Fruit fly (Drosophila melanogaster): ENCODE measurements around the gene CG33235.
A peak's percentile ranks its signal among the peaks of the same experiment; 100 is the strongest.

Gene CG33235

DNA sequence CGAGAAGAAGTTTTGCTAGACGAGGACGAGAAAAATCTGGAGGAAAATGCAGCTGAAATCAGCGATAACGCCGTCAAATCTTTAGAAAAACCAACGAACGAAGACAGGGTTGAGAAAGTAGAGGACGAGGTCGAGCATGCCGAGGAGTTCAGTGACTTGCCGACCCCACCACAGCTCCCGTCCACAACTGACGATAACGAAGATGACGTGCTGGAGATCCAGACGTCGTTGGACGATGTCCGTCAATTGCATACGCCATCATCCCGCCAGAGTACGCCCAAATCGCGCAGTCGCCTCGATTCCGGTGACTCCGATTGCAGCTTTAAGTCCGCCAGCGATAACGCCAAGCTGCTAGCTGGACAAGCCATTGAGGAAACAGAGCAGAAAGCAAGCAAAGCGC, 34.2 kb downstream of the CG33235 start:
- TF ChIP-seq noc (tag; optimal IDR thresholded peaks at IDR 0.05), result no peak

DNA sequence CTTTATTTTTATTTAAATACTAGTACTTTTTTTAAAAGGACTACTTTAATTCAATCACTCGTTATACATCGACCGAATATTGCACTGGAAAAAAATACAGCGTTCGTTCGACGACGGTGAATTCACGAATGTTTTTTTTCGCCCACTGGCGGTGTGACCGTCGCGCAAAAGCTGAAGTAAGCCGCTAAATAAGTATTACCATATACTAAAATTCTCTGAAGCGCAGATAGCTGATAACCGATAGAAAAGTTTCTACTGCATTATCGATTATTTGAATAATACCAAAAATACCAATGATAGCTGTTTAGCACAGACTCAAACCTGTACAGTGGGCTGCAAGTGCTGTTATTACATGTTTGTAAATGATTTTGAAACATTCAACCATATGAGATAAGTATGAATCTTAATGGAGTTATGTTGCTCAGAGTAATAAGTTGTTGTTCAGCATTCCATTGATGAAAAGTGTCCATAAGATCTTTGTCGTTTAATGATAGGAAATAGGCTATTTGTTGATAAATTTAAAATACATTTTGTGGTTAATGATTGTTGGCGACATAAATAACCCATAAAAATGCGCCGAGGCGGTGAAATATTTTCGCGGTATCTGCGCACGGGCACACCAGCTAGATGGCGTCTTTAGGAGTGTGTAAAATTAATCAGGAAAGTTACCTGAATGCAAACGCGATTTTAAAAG, 37.0 kb downstream of the CG33235 start, which contains the start of the genes Evi5 and HP5:
Gene Evi5 (minus strand): TSS at position 198 of the 694 bp plus-strand sequence.
Gene HP5 (plus strand): TSS at position 598 of the 694 bp plus-strand sequence.
- no peak for TF ChIP-seq noc (tag; optimal IDR thresholded peaks at IDR 0.05)

DNA sequence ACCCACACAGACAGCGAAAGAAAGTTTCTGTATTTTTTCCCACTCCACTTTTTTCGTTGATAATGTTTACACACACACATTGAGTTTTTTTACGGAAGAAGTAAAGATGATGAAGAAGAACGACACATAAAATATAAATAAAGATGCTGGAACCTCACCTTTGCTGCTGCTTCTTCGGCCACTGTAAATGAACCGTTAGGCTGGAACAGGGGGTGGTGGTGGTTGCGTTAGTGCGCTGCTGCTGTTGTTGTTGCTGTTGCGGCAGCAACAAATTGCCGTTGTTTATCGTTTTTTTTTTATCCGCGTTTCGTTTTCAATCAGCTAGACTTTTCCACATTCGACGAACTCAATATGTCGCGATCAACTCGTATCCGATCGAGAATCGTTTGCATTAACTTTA, 37.7 kb downstream of the CG33235 start:
- TF ChIP-seq noc (tag; optimal IDR thresholded peaks at IDR 0.05), result no peak

DNA sequence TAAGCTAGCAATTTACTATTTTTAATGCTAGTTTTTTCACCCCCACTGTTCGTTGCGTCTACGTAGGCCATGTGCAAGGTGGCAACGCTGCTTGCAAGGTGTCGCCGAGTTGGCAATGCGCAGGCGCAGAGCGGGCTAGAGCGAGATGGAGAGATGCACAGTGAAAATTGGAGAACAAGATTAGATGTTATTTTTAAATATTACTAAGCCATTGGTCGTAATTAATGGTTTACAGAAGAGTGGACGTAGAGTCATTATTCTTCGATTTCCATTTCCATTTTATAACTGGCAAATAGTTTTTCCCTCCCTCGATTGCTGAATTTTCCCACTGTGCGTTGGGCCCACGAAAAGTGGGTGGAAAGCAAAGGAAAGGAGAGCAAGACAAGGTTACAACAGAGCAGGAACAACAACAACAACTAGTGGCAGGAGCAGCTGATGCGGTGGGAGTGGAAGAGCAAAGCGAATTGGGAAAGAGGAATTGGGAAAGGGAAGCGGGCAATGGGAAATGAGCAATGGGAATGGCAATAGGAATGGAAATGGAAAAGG, 38.5 kb downstream of the CG33235 start:
- TF ChIP-seq noc (tag; optimal IDR thresholded peaks at IDR 0.05), result no peak

DNA sequence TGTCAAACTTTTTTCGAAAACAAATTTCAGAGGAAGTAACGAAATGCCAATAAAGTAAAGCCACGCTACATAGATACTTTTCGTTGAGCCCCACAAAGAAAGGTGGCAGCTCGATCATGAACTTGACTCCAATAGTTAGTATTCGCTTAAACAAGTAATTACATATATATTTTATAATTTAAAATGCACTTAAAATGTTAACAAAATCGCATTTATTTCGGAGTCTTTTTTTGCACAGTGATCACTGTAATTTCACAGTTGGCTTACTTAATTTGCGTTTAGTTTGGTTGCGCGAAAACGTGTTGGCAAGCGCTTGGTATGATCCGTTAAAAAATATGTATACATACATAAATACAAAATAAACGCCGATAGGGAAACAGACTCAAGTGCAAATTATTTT, 39.7 kb downstream of the CG33235 start:
- peak; percentile 25 for TF ChIP-seq noc (tag; optimal IDR thresholded peaks at IDR 0.05)

DNA sequence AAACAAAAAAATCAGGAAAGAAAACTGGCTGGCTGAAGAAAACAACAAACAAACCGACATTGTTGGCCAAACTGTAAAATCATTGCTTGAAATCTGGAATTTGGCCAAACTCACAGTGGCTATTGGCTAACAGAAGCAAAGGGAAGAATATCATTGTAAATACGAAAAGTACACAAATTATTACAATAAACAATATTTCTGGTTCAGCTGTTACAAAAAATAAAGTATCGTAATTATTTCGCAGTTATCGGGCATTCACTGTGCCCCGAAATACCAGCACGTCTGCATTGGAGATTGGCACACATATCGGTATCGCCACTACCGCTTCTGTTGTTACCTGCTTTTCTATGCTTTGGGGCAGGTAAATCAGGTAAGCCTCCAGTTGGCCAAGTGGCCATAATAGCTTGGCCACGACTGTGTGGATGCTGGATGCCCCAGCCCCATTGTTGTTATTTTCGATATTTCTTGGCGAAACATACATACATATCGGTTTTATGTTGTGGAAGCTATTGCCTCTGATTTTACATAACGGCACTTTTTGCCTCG, 40.3 kb downstream of the CG33235 start:
- TF ChIP-seq noc (tag; optimal IDR thresholded peaks at IDR 0.05), result peak; percentile 67

DNA sequence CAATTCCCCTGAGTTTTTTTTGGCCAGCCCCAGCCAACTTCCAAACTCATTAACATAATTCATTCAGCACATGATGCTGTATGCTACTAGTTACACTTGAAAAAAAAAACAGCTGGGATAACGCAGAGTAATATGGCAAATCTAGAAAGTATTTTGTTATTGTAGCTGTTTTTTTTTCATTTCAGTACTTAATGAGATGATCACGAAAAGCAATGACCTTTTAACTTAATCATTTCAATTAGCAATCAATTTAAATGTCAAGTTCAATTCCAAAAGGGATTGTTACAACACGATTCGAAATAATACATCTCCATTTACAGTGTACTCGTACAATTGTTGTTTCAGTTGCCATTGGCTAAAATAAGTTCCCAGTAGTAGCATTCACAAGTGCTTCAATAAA, 41.0 kb downstream of the CG33235 start:
- TF ChIP-seq noc (tag; optimal IDR thresholded peaks at IDR 0.05), result no peak

DNA sequence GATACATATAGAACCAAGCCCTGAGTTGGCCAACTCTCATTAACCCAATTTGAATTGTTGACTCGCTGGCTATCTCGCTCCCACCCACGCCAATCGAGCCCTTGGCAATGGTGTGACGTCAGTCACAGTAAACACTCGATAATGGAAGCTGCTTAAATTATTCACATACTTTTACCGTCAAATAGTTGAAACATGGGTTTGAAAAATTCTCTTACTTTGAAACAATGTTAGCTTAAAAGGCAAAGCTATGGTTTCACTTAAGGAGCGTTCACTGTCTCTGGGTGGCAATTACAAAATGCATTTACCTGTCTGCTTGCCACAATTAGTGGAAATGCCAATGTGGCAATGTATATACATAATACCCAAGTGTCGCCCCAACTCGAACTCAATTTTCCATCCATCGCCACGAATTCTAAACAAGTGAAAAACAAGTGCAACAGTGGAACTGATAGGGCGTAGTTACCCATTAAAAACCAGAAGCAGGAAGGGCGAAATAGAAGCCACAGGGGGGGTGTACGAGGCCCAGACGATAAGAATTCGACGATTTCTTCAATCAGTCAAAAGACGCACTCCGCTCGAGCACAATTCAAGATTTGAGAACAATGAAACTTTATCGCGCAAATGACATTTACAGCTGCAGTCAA, 41.8 kb downstream of the CG33235 start:
- TF ChIP-seq noc (tag; optimal IDR thresholded peaks at IDR 0.05), result peak; percentile 82

DNA sequence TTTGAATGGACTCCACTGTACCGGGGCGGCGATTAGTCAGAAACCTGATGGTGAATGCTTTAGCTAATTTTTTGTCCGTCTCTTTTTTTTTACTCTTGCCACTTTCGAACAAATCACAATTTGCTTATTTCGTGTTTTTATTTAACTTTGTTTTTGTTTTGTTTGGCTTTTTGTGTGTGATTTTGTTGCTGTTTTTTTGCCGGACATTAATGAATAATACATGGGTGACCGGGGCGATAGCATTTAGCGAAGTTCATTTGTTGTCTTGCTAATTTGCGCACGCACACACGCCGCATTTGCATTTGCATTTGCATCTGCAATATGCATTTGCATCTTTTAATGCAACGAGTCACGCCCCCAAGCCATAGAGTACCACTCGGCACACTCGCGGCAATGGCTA, 42.7 kb downstream of the CG33235 start:
- TF ChIP-seq noc (tag; optimal IDR thresholded peaks at IDR 0.05), result no peak

DNA sequence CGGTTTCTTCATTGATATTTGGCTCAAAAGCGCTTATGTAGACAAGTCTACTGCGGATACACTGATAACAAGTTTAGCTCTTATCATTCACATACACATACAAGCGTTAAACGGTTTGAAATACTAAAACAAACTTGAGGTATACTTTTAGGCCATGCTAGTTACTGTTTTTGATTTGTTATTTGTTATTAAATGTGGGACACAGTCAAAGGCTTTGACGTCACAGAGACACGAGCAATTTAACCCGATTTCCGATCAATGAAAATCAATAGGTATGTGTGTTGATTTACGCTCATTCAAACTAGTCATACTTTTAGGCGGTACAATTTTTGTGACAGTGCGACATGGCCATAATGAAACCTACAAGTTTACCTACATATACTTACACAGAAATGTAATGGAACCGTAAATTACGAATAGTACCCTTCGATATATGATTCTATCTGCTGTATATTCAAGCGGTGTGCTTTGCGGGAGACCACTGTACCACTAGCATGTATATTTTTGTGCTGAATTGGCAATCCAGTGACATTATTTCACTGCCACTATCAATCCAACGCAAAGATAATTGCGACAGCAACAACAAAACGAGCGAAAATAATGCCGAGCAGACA, 44.5 kb downstream of the CG33235 start:
- peak; percentile 96 for TF ChIP-seq noc (tag; optimal IDR thresholded peaks at IDR 0.05)

DNA sequence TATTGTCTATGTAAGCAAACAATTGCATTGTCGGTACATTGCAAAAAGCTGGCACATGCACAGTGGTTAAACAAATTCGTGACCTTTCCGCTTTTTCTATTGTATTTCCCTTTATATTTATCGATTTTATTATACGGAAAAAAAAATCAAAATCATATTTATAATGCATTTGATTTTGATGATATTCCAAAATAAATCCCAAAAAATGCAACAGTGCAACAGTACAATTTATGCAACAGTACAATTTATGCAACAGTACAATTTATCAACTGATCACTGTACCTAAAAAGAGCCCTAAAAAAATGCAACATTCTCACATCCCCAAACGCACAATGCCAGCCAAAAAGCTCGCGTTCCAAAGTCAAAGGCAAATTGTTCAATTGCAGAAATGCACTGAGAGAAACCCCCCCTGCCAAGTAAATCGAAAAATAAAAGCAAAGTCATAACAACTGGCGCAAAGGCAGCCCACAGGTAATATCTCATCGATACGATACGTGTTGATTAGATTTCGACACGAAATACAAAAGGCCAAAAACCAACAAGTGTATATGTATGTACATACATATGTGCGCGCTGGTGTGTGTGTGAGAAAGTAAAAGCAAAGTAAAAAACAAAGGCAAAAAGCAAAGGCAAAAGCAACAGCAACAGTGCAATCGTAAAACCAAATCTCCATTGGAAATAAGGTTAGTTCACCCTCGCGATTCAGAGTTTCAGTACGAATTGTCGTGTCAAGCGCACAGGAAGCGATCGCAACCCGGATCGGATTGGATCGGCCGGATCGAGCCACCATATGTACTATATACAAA, 49.3 kb downstream of the CG33235 start, which contains the start of gene Sk1:
Gene Sk1 (plus strand): TSS at position 711 of the 806 bp plus-strand sequence.
- TF ChIP-seq noc (tag; optimal IDR thresholded peaks at IDR 0.05), result no peak

DNA sequence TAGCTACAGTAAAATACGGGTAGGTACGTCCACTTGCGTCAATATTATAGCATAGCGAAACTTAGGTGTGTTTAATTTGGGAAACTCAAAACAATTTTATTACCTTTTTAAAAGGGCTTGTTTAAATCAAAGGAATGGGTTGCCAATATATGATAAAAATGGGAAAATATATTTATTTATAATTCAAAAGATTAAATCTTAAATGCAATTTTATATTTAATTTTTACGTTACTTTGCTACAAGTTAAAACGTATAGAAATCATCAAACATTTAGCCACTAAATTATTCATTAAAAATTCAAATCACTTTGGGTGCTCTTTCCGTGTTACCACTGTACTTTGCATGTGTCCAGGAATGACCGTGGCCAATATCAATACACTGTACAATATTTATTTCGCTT, 50.4 kb downstream of the CG33235 start:
- TF ChIP-seq noc (tag; optimal IDR thresholded peaks at IDR 0.05), result peak; percentile 68

DNA sequence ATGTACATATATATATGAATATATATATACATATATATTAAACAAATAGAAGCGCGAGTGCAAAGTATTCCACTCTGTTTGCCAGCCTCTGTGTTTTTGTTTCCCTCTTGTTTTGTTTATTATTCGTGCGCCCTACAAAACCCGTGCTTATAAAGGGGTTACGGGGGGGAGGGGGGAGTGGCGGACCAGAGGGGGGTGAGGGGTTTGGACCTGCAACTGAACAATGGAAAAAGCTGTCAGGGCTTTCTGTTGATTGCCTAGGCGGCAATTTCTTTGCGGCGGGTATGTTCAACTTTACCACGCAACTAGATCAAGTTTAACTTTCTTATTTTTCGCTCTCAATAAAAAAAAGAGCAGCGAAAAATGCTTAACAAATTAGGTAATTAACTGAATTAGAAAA, 52.1 kb downstream of the CG33235 start:
- no peak for TF ChIP-seq noc (tag; optimal IDR thresholded peaks at IDR 0.05)
